Fruit fly (Drosophila melanogaster) S2 (cell line): ENCODE data around the gene CG32221.

Experiments used
- CG8478 ChIP-seq: fragments of >200 bp; optimal IDR thresholded peaks from 2 replicates; lab custom pipeline; 2018
- CTCF ChIP-seq, 2 experiments: fragments of >200 bp; optimal IDR thresholded peaks; 2 replicates each; lab custom pipeline; 2018

- TF ChIP-seq CTCF (optimal IDR thresholded peaks at IDR 0.05; lab: Kevin White, UChicago) (no peak), CG8478 (lab: Kevin White, UChicago) (no peak)
Measured at dm6 chr3L:19807521-19807920, 26.9 kb upstream of the CG32221 start.
